Worm (Caenorhabditis elegans): ENCODE data around the gene Y46G5A.7.

Gene Y46G5A.7

DNA sequence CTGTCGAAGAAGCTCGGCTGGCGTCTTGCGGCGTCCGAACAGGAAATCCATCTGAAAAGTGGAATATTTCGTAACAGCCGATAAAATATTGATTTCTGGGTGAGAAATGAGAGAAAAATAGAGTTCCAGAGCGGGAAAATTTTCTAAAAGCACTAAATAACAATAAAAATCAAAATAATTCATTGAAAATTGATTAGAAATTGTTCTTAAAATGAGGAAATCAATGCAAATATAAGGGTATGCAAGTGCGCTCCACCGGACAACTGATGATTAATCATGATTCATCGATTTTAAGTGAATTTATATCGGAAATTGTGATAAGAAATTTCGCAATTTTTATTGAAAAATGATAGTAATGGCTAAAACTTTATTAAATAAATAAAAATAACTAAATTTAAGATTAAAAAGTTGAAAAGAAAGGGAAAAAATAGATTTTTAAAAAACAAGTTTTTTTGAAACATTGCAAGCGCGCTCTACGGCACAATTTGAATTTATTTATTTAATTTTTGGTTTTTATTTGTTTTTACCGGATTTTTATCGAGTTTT lies 12.1 kb upstream of the Y46G5A.7 start, which contains the start of the genes vps-2 and tiar-2 (continued):
- TF ChIP-seq mdl-1 (tag; optimal IDR thresholded peaks at IDR 0.05) (no peak), nhr-11 (tag; optimal IDR thresholded peaks at IDR 0.05) (no peak), elt-2 (tag; optimal IDR thresholded peaks at IDR 0.05) (peak; percentile 73), ztf-4 (tag; optimal IDR thresholded peaks at IDR 0.05) (no peak), hlh-4 (tag; optimal IDR thresholded peaks at IDR 0.05) (no peak), ets-5 (GFP tag; IDR thresholded peaks at IDR 0.05) (no peak), pqm-1 (tag; optimal IDR thresholded peaks at IDR 0.05) (no peak), nhr-47 (tag; optimal IDR thresholded peaks at IDR 0.05) (peak; percentile 82), blmp-1 (tag; optimal IDR thresholded peaks at IDR 0.05) (peak; percentile 23), sup-37 (GFP tag; optimal IDR thresholded peaks at IDR 0.05) (no peak), egl-13 (tag; optimal IDR thresholded peaks at IDR 0.05) (peak; percentile 73), ceh-82 (tag; optimal IDR thresholded peaks at IDR 0.05) (peak in 1 of 3 experiments; percentile 27), unc-98 (GFP tag; IDR thresholded peaks at IDR 0.05) (no peak), C16A3.4 (tag; optimal IDR thresholded peaks at IDR 0.05) (peak; percentile 62), unc-86 (tag; optimal IDR thresholded peaks at IDR 0.05) (peak; percentile 32), zip-4 (GFP tag; optimal IDR thresholded peaks at IDR 0.05) (peak; percentile 62), lin-15B (tag; optimal IDR thresholded peaks at IDR 0.05) (peak; percentile 77), fkh-8 (tag; optimal IDR thresholded peaks at IDR 0.05) (peak; percentile 87), unc-62 (GFP tag; optimal IDR thresholded peaks at IDR 0.05) (no peak), rnt-1 (tag; optimal IDR thresholded peaks at IDR 0.05) (no peak), C04F5.9 (tag; optimal IDR thresholded peaks at IDR 0.05) (peak; percentile 24), pag-3 (tag; optimal IDR thresholded peaks at IDR 0.05; ENCODE audit: borderline replicate concordance, insufficient read depth) (no peak), mep-1 (tag; optimal IDR thresholded peaks at IDR 0.05) (peak; percentile 85), nhr-77 (tag; optimal IDR thresholded peaks at IDR 0.05) (no peak), tbx-2 (tag; optimal IDR thresholded peaks at IDR 0.05) (peak; percentile 58), snu-23 (GFP tag; optimal IDR thresholded peaks at IDR 0.05) (peak; percentile 66), unc-130 (tag; optimal IDR thresholded peaks at IDR 0.05) (no peak), elt-3 (tag; optimal IDR thresholded peaks at IDR 0.05) (peak in 1 of 6 experiments; percentile 8), ceh-8 (GFP tag; optimal IDR thresholded peaks at IDR 0.05) (peak; percentile 64), mef-2 (tag; optimal IDR thresholded peaks at IDR 0.05) (no peak), nhr-28 (tag; optimal IDR thresholded peaks at IDR 0.05) (no peak), tlp-1 (tag; optimal IDR thresholded peaks at IDR 0.05) (no peak), sptf-1 (tag; optimal IDR thresholded peaks at IDR 0.05) (no peak), efl-1 (optimal IDR thresholded peaks at IDR 0.05) (peak; percentile 57 to 67), efl-1 (GFP tag; optimal IDR thresholded peaks at IDR 0.05 in 1 of 2) (peak; percentile 65 to 94), C34B4.2 (tag; optimal IDR thresholded peaks at IDR 0.05) (no peak), nhr-85 (tag) (peak; percentile 81), lsy-2 (tag; optimal IDR thresholded peaks at IDR 0.05) (peak; percentile 78 to 81), egl-27 (tag; optimal IDR thresholded peaks at IDR 0.05) (no peak), skn-1 (tag; optimal IDR thresholded peaks at IDR 0.05) (peak; percentile 74), xbp-1 (tag; optimal IDR thresholded peaks at IDR 0.05) (peak; percentile 78)

ce11 chrII:12767258-12767824 lies 11.2 kb upstream of the Y46G5A.7 start:
- TF ChIP-seq F16B12.6 (tag; optimal IDR thresholded peaks at IDR 0.05) (no peak), efl-1 (optimal IDR thresholded peaks at IDR 0.05) (no peak), efl-1 (GFP tag; optimal IDR thresholded peaks at IDR 0.05 in 1 of 2) (peak in 1 of 2 experiments; percentile 56), nhr-85 (tag) (peak; percentile 11), lin-13 (GFP tag; optimal IDR thresholded peaks at IDR 0.05) (no peak), hlh-4 (tag; optimal IDR thresholded peaks at IDR 0.05) (no peak), xbp-1 (tag; optimal IDR thresholded peaks at IDR 0.05) (no peak), nhr-90 (tag; optimal IDR thresholded peaks at IDR 0.05; ENCODE audit: poor library complexity) (no peak)
